Worm (Caenorhabditis elegans) whole organism, L2 larva: ENCODE results near the gene H14N18.2.

Experiments
- Y55F3AM.14 ChIP-seq: fragments of 200-800 bp; sonication (Bioruptor generic); optimal IDR thresholded peaks from 2 replicates; lab custom pipeline; 2018; ENCODE audit warnings: mild to moderate bottlenecking, missing genetic modification characterization, missing compliant biosample characterization
- alr-1 ChIP-seq: fragments of 150-350 bp; optimal IDR thresholded peaks from 2 replicates; lab custom pipeline; 2014; ENCODE audit warnings: missing biosample characterization, missing genetic modification characterization
- aly-2 ChIP-seq: fragments of 150-350 bp; optimal IDR thresholded peaks from 2 replicates; lab custom pipeline; 2014; ENCODE audit warnings: missing biosample characterization, missing genetic modification characterization
- ama-1 ChIP-seq: fragments of 150-350 bp; optimal IDR thresholded peaks from 2 replicates; lab custom pipeline; 2018; ENCODE audit warnings: inconsistent platforms
- blmp-1 ChIP-seq: sonication (generic microtip); optimal IDR thresholded peaks from 2 replicates; lab custom pipeline; 2017; ENCODE audit warnings: missing genetic modification characterization, mild to moderate bottlenecking, missing compliant biosample characterization, antibody characterized with exemption, moderate library complexity; ENCODE audit not compliant: insufficient read depth
- ceh-16 ChIP-seq: fragments of 150-350 bp; optimal IDR thresholded peaks from 2 replicates; lab custom pipeline; 2014; ENCODE audit warnings: missing biosample characterization, missing genetic modification characterization
- crh-2 ChIP-seq: sonication (generic microtip); optimal IDR thresholded peaks from 2 replicates; lab custom pipeline; 2017; ENCODE audit warnings: missing biosample characterization, missing genetic modification characterization
- dmd-4 ChIP-seq: sonication (generic microtip); optimal IDR thresholded peaks from 2 replicates; lab custom pipeline; 2017; ENCODE audit warnings: missing biosample characterization, missing genetic modification characterization
- egl-27 ChIP-seq: sonication (generic microtip); optimal IDR thresholded peaks from 3 replicates; lab custom pipeline; 2017; ENCODE audit warnings: missing biosample characterization, missing genetic modification reagents, missing genetic modification characterization
- fos-1 ChIP-seq: fragments of 150-350 bp; optimal IDR thresholded peaks from 2 replicates; lab custom pipeline; 2014; ENCODE audit warnings: missing biosample characterization, missing genetic modification characterization
- gmeb-1 ChIP-seq: fragments of 150-350 bp; optimal IDR thresholded peaks from 2 replicates; lab custom pipeline; 2014; ENCODE audit warnings: missing biosample characterization, missing genetic modification characterization
- lin-11 ChIP-seq: fragments of 150-350 bp; sonication (generic microtip); optimal IDR thresholded peaks from 2 replicates; lab custom pipeline; 2014; ENCODE audit warnings: missing biosample characterization, missing genetic modification characterization, inconsistent platforms, mixed read lengths
- lin-13 ChIP-seq: fragments of 150-350 bp; optimal IDR thresholded peaks from 2 replicates; lab custom pipeline; 2014; ENCODE audit warnings: missing biosample characterization, missing genetic modification reagents, missing genetic modification characterization
- lin-39 ChIP-seq: fragments of 150-350 bp; optimal IDR thresholded peaks from 2 replicates; lab custom pipeline; 2014; ENCODE audit warnings: missing biosample characterization, missing genetic modification reagents, missing genetic modification characterization
- mab-5 ChIP-seq: fragments of 150-350 bp; optimal IDR thresholded peaks from 2 replicates; lab custom pipeline; 2014; ENCODE audit warnings: missing biosample characterization, missing genetic modification characterization
- mbf-1 ChIP-seq: sonication (generic microtip); optimal IDR thresholded peaks from 2 replicates; lab custom pipeline; 2017; ENCODE audit warnings: missing biosample characterization, missing genetic modification characterization
- mdl-1 ChIP-seq, 2 experiments: fragments of 150-350 bp in 1 of 2; sonication (generic microtip) in 1 of 2; optimal IDR thresholded peaks; 2 replicates each; lab custom pipeline; 2017; ENCODE audit warnings: missing biosample characterization in 2 of 2, missing genetic modification characterization in 2 of 2
- nhr-10 ChIP-seq: sonication (generic microtip); optimal IDR thresholded peaks from 2 replicates; lab custom pipeline; 2017; ENCODE audit warnings: missing biosample characterization, missing genetic modification characterization
- nhr-11 ChIP-seq: fragments of 150-350 bp; optimal IDR thresholded peaks from 2 replicates; lab custom pipeline; 2014; ENCODE audit warnings: missing biosample characterization, missing genetic modification characterization
- nhr-12 ChIP-seq: fragments of 150-350 bp; optimal IDR thresholded peaks from 2 replicates; lab custom pipeline; 2014; ENCODE audit warnings: missing biosample characterization, missing genetic modification characterization
- nhr-129 ChIP-seq: fragments of 150-350 bp; optimal IDR thresholded peaks from 2 replicates; lab custom pipeline; 2014; ENCODE audit warnings: missing biosample characterization, missing genetic modification characterization
- nhr-23 ChIP-seq: fragments of 150-350 bp; optimal IDR thresholded peaks from 2 replicates; lab custom pipeline; 2014; ENCODE audit warnings: missing biosample characterization, missing genetic modification reagents, missing genetic modification characterization
- nhr-237 ChIP-seq: fragments of 150-350 bp; optimal IDR thresholded peaks from 2 replicates; lab custom pipeline; 2014; ENCODE audit warnings: missing biosample characterization, missing genetic modification characterization
- nhr-25 ChIP-seq: fragments of 150-350 bp; sonication (generic microtip); optimal IDR thresholded peaks from 3 replicates; lab custom pipeline; 2014; ENCODE audit warnings: missing biosample characterization, missing genetic modification characterization
- nhr-6 ChIP-seq: fragments of 150-350 bp; optimal IDR thresholded peaks from 2 replicates; lab custom pipeline; 2014; ENCODE audit warnings: missing biosample characterization, missing genetic modification characterization
- nhr-77 ChIP-seq: fragments of 150-350 bp; optimal IDR thresholded peaks from 2 replicates; lab custom pipeline; 2014; ENCODE audit warnings: missing biosample characterization, missing genetic modification characterization
- peb-1 ChIP-seq: fragments of 150-350 bp; optimal IDR thresholded peaks from 2 replicates; lab custom pipeline; 2014; ENCODE audit warnings: missing biosample characterization, missing genetic modification characterization
- sem-4 ChIP-seq: fragments of 150-350 bp; optimal IDR thresholded peaks from 2 replicates; lab custom pipeline; 2014; ENCODE audit warnings: missing biosample characterization, missing genetic modification reagents, missing genetic modification characterization
- skn-1 ChIP-seq: sonication (generic microtip); optimal IDR thresholded peaks from 2 replicates; lab custom pipeline; 2017; ENCODE audit warnings: missing biosample characterization, missing genetic modification characterization
- sma-3 ChIP-seq: sonication (generic microtip); optimal IDR thresholded peaks from 2 replicates; lab custom pipeline; 2016; ENCODE audit warnings: missing genetic modification reagents, missing genetic modification characterization, missing compliant biosample characterization
- snpc-4 ChIP-seq: fragments of 150-350 bp; optimal IDR thresholded peaks from 2 replicates; lab custom pipeline; 2014; ENCODE audit warnings: missing biosample characterization, missing genetic modification characterization
- unc-39 ChIP-seq: fragments of 150-350 bp; optimal IDR thresholded peaks from 2 replicates; lab custom pipeline; 2014; ENCODE audit warnings: missing biosample characterization, missing genetic modification characterization
- unc-62 ChIP-seq: fragments of 150-350 bp; optimal IDR thresholded peaks from 2 replicates; lab custom pipeline; 2014; ENCODE audit warnings: missing biosample characterization, missing genetic modification reagents, missing genetic modification characterization
- zag-1 ChIP-seq: fragments of 150-350 bp; optimal IDR thresholded peaks from 2 replicates; lab custom pipeline; 2014; ENCODE audit warnings: missing biosample characterization, missing genetic modification characterization
- ztf-1 ChIP-seq: fragments of 200-800 bp; sonication (Bioruptor generic); conservative IDR thresholded peaks from 2 replicates; pipeline ENCODE4 v1.3.6; 2022; ENCODE audit warnings: missing genetic modification characterization, missing compliant biosample characterization
- ztf-11 ChIP-seq: sonication (generic microtip); optimal IDR thresholded peaks from 2 replicates; lab custom pipeline; 2017; ENCODE audit warnings: missing biosample characterization, missing genetic modification characterization

H14N18.2 gene

ce11 chrV:8939424-8940065, 7.1 kb downstream of the H14N18.2 start (continued):
- TF ChIP-seq unc-39 (no peak), nhr-12 (tag; lab: Kevin White, UChicago) (no peak), fos-1 (tag; lab: Kevin White, UChicago) (no peak), mdl-1 (tag; optimal IDR thresholded peaks at IDR 0.05; lab: Kevin White, UChicago) (no peak), zag-1 (no peak), mbf-1 (tag; lab: Kevin White, UChicago) (no peak), mab-5 (tag; lab: Kevin White, UChicago) (no peak), aly-2 (tag; lab: Kevin White, UChicago) (no peak), alr-1 (tag; lab: Kevin White, UChicago) (no peak), sem-4 (tag; lab: Kevin White, UChicago) (no peak), nhr-10 (no peak), Y55F3AM.14 (GFP tag; lab: Kevin White, UChicago) (no peak), sma-3 (GFP tag; lab: Kevin White, UChicago) (peak; percentile 49), ztf-11 (tag; lab: Kevin White, UChicago) (no peak), nhr-23 (tag; lab: Kevin White, UChicago) (no peak)

- TF ChIP-seq unc-62 = no peak
- TF ChIP-seq aly-2 (tag; lab: Kevin White, UChicago) = no peak
- no peak for TF ChIP-seq mdl-1 (tag; optimal IDR thresholded peaks at IDR 0.05; lab: Kevin White, UChicago)
- TF ChIP-seq fos-1 (tag; lab: Kevin White, UChicago) = no peak
- no peak for TF ChIP-seq alr-1 (tag; lab: Kevin White, UChicago)
- TF ChIP-seq dmd-4 = no peak
- no peak for TF ChIP-seq nhr-77 (tag; lab: Kevin White, UChicago)
- TF ChIP-seq nhr-11 = no peak
These were observed 8.0 kb downstream of the H14N18.2 start for ce11 chrV:8940419-8940818.

ce11 chrV:8942437-8942978, 10.1 kb downstream of the H14N18.2 start:
- TF ChIP-seq aly-2 (tag; lab: Kevin White, UChicago) (no peak), blmp-1 (tag; lab: Kevin White, UChicago) (peak; percentile 70)

ce11 chrV:8943963-8944362, 11.5 kb downstream of the H14N18.2 start, which contains the start of gene T19A5.3:
TSS of gene T19A5.3 (minus strand) at chrV:8944063.
- no peak for TF ChIP-seq crh-2
- no peak for TF ChIP-seq lin-39
- TF ChIP-seq gmeb-1 (tag; lab: Kevin White, UChicago) = no peak
- TF ChIP-seq lin-11 = no peak
- TF ChIP-seq peb-1 (tag; lab: Kevin White, UChicago) = no peak
- TF ChIP-seq lin-13 (GFP tag; lab: Kevin White, UChicago) = no peak
- TF ChIP-seq ztf-1 (GFP tag; lab: Robert Waterston, UW) = no peak
- TF ChIP-seq alr-1 (tag; lab: Kevin White, UChicago) = no peak
- TF ChIP-seq skn-1 = no peak

- TF ChIP-seq nhr-12 (tag; lab: Kevin White, UChicago) (no peak), nhr-129 (tag; lab: Kevin White, UChicago) (no peak), ceh-16 (tag; lab: Kevin White, UChicago) (no peak), mab-5 (tag; lab: Kevin White, UChicago) (no peak), aly-2 (tag; lab: Kevin White, UChicago) (no peak), nhr-25 (tag; lab: Kevin White, UChicago) (no peak), nhr-23 (tag; lab: Kevin White, UChicago) (no peak), unc-39 (no peak), snpc-4 (tag; lab: Kevin White, UChicago) (no peak)
These were observed 12.1 kb downstream of the H14N18.2 start for ce11 chrV:8944481-8944880.

- TF ChIP-seq ztf-11 (tag; lab: Kevin White, UChicago) (no peak), ceh-16 (tag; lab: Kevin White, UChicago) (no peak), Y55F3AM.14 (GFP tag; lab: Kevin White, UChicago) (no peak), nhr-11 (no peak), egl-27 (tag; lab: Kevin White, UChicago) (no peak), lin-11 (no peak), fos-1 (tag; lab: Kevin White, UChicago) (no peak), blmp-1 (tag; lab: Kevin White, UChicago) (no peak), ama-1 (lab: Kevin White, UChicago) (no peak), gmeb-1 (tag; lab: Kevin White, UChicago) (no peak), alr-1 (tag; lab: Kevin White, UChicago) (no peak), nhr-237 (tag; lab: Kevin White, UChicago) (no peak), unc-62 (no peak), nhr-6 (tag; lab: Kevin White, UChicago) (no peak)
These were observed 13.7 kb downstream of the H14N18.2 start for ce11 chrV:8946142-8946541.
